Worm (Caenorhabditis elegans) whole organism, L1 larva: ENCODE measurements around the gene aqp-3.

Source experiments
- C04F5.9 ChIP-seq: sonication (generic microtip); optimal IDR thresholded peaks from 2 replicates; lab custom pipeline; 2016; ENCODE audit warnings: missing genetic modification characterization, missing compliant biosample characterization
- C16A3.4 ChIP-seq: fragments of 150-350 bp; optimal IDR thresholded peaks from 2 replicates; lab custom pipeline; 2014; ENCODE audit warnings: missing biosample characterization, missing genetic modification characterization
- Y116A8C.19 ChIP-seq: sonication (generic microtip); optimal IDR thresholded peaks from 2 replicates; lab custom pipeline; 2016; ENCODE audit warnings: missing compliant biosample characterization, missing genetic modification characterization, borderline replicate concordance
- aha-1 ChIP-seq: fragments of 150-350 bp; optimal IDR thresholded peaks from 2 replicates; lab custom pipeline; 2014; ENCODE audit warnings: missing biosample characterization, missing genetic modification characterization
- alr-1 ChIP-seq: fragments of 200-800 bp; sonication (Bioruptor generic); optimal IDR thresholded peaks from 2 replicates; lab custom pipeline; 2018; ENCODE audit warnings: borderline replicate concordance, mild to moderate bottlenecking, missing genetic modification characterization, missing compliant biosample characterization
- ceh-82 ChIP-seq, 3 experiments: fragments of 150-350 bp in 1 of 3; sonication (generic microtip) in 2 of 3; optimal IDR thresholded peaks; 2 replicates each; lab custom pipeline; 2014 to 2017; ENCODE audit warnings: missing biosample characterization in 3 of 3, missing genetic modification characterization in 3 of 3
- ceh-88 ChIP-seq: fragments of 200-800 bp; sonication (Bioruptor generic); IDR thresholded peaks from 2 replicates; pipeline ENCODE4 v1.3.6; 2022; ENCODE audit warnings: missing genetic modification characterization, missing compliant biosample characterization
- ceh-90 ChIP-seq: sonication (generic microtip); optimal IDR thresholded peaks from 2 replicates; lab custom pipeline; 2016; ENCODE audit warnings: missing genetic modification characterization, missing compliant biosample characterization
- ces-1 ChIP-seq: fragments of 150-350 bp; optimal IDR thresholded peaks from 2 replicates; lab custom pipeline; 2014; ENCODE audit warnings: missing biosample characterization, missing genetic modification reagents, missing genetic modification characterization
- efl-1 ChIP-seq, 4 experiments: fragments of 150-350 bp; optimal IDR thresholded peaks in 3 of 4; peaks in 1 of 4; 1 replicate in 1 of 4; 2 replicates in 3 of 4; lab custom pipeline; 2014; ENCODE audit warnings: missing biosample characterization in 2 of 4, missing genetic modification characterization in 2 of 4, missing genetic modification reagents in 2 of 4
- egl-13 ChIP-seq: sonication (generic microtip); optimal IDR thresholded peaks from 2 replicates; lab custom pipeline; 2016; ENCODE audit warnings: missing genotype, missing genetic modification reagents, missing genetic modification characterization, missing compliant biosample characterization
- elt-3 ChIP-seq, 6 experiments: fragments of 150-350 bp in 1 of 6; sonication (generic microtip); optimal IDR thresholded peaks; 2 replicates each; lab custom pipeline; 2017 to 2018; ENCODE audit warnings: missing biosample characterization in 6 of 6, missing genetic modification characterization in 6 of 6, inconsistent platforms in 1 of 6
- ets-5 ChIP-seq: fragments of 200-800 bp; sonication (Bioruptor generic); IDR thresholded peaks from 2 replicates; pipeline ENCODE4 v1.3.6; 2022; ENCODE audit warnings: missing genetic modification characterization, missing compliant biosample characterization
- fkh-4 ChIP-seq: sonication (generic microtip); optimal IDR thresholded peaks from 2 replicates; lab custom pipeline; 2016; ENCODE audit warnings: missing compliant biosample characterization, missing genetic modification characterization, borderline replicate concordance
- fkh-8 ChIP-seq: sonication (generic microtip); optimal IDR thresholded peaks from 2 replicates; lab custom pipeline; 2016; ENCODE audit warnings: mild to moderate bottlenecking, missing genetic modification characterization, missing compliant biosample characterization
- fos-1 ChIP-seq: fragments of 150-350 bp; optimal IDR thresholded peaks from 2 replicates; lab custom pipeline; 2014; ENCODE audit warnings: missing biosample characterization, missing genetic modification characterization
- hlh-17 ChIP-seq: fragments of 200-800 bp; sonication (Bioruptor generic); optimal IDR thresholded peaks from 2 replicates; lab custom pipeline; 2018; ENCODE audit warnings: missing genetic modification characterization, mild to moderate bottlenecking, missing compliant biosample characterization, moderate library complexity, borderline replicate concordance
- hlh-4 ChIP-seq: sonication (generic microtip); optimal IDR thresholded peaks from 2 replicates; lab custom pipeline; 2016; ENCODE audit warnings: mild to moderate bottlenecking, missing genetic modification characterization, missing compliant biosample characterization
- hpl-2 ChIP-seq: fragments of 150-350 bp; optimal IDR thresholded peaks from 2 replicates; lab custom pipeline; 2014; ENCODE audit warnings: missing biosample characterization, missing genetic modification reagents, missing genetic modification characterization
- lin-13 ChIP-seq: fragments of 150-350 bp; optimal IDR thresholded peaks from 2 replicates; lab custom pipeline; 2014; ENCODE audit warnings: missing biosample characterization, missing genetic modification reagents, missing genetic modification characterization
- lin-15B ChIP-seq: fragments of 150-350 bp; sonication (generic microtip); optimal IDR thresholded peaks from 3 replicates; lab custom pipeline; 2014; ENCODE audit warnings: missing biosample characterization, missing genetic modification characterization
- lin-35 ChIP-seq, 2 experiments: fragments of 150-350 bp; optimal IDR thresholded peaks; 2 replicates each; lab custom pipeline; 2014; ENCODE audit warnings: missing biosample characterization in 2 of 2, missing genetic modification characterization in 2 of 2, missing genetic modification reagents in 2 of 2
- lir-3 ChIP-seq: sonication (generic microtip); optimal IDR thresholded peaks from 2 replicates; lab custom pipeline; 2016; ENCODE audit warnings: mild to moderate bottlenecking, missing genetic modification characterization, moderate library complexity, missing compliant biosample characterization; ENCODE audit not compliant: poor library complexity
- lsy-2 ChIP-seq, 2 experiments: fragments of 150-350 bp; optimal IDR thresholded peaks; 2 replicates each; lab custom pipeline; 2014; ENCODE audit warnings: missing biosample characterization in 2 of 2, missing genetic modification characterization in 2 of 2
- mdl-1 ChIP-seq, 2 experiments: fragments of 150-350 bp; optimal IDR thresholded peaks; 2 replicates each; lab custom pipeline; 2014 to 2017; ENCODE audit warnings: missing biosample characterization in 2 of 2, missing genetic modification characterization in 2 of 2, inconsistent platforms in 1 of 2
- mep-1 ChIP-seq: fragments of 150-350 bp; optimal IDR thresholded peaks from 2 replicates; lab custom pipeline; 2014; ENCODE audit warnings: missing biosample characterization, missing genetic modification characterization
- nhr-11 ChIP-seq: fragments of 150-350 bp; optimal IDR thresholded peaks from 2 replicates; lab custom pipeline; 2014; ENCODE audit warnings: missing biosample characterization, missing genetic modification characterization
- nhr-19 ChIP-seq: fragments of 200-800 bp; sonication (Bioruptor generic); conservative IDR thresholded peaks from 2 replicates; pipeline ENCODE4 v1.3.6; 2022; ENCODE audit warnings: missing genetic modification characterization, missing compliant biosample characterization
- nhr-237 ChIP-seq: fragments of 150-350 bp; optimal IDR thresholded peaks from 2 replicates; lab custom pipeline; 2014; ENCODE audit warnings: missing biosample characterization, missing genetic modification characterization
- nhr-47 ChIP-seq: sonication (generic microtip); optimal IDR thresholded peaks from 2 replicates; lab custom pipeline; 2016; ENCODE audit warnings: mild to moderate bottlenecking, missing genetic modification characterization, moderate library complexity, missing compliant biosample characterization
- nhr-71 ChIP-seq: sonication (generic microtip); optimal IDR thresholded peaks from 2 replicates; lab custom pipeline; 2016; ENCODE audit warnings: mild to moderate bottlenecking, missing genetic modification characterization, moderate library complexity, missing compliant biosample characterization
- nhr-76 ChIP-seq: sonication (generic microtip); optimal IDR thresholded peaks from 2 replicates; lab custom pipeline; 2017; ENCODE audit warnings: missing biosample characterization, missing genetic modification characterization
- nhr-84 ChIP-seq: sonication (generic microtip); optimal IDR thresholded peaks from 2 replicates; lab custom pipeline; 2017; ENCODE audit warnings: missing biosample characterization, missing genetic modification characterization
- nhr-85 ChIP-seq: sonication (generic microtip); peaks from one replicate; lab custom pipeline; 2016; ENCODE audit warnings: missing genetic modification characterization, inconsistent platforms, missing compliant biosample characterization
- nhr-90 ChIP-seq: sonication (generic microtip); optimal IDR thresholded peaks from 2 replicates; lab custom pipeline; 2016; ENCODE audit warnings: mild to moderate bottlenecking, missing genetic modification characterization, missing compliant biosample characterization; ENCODE audit not compliant: poor library complexity
- pag-3 ChIP-seq: sonication (generic microtip); optimal IDR thresholded peaks from 2 replicates; lab custom pipeline; 2017; ENCODE audit warnings: missing genetic modification characterization, mild to moderate bottlenecking, missing compliant biosample characterization, antibody characterized with exemption, borderline replicate concordance; ENCODE audit not compliant: insufficient read depth
- pqm-1 ChIP-seq: sonication (generic microtip); optimal IDR thresholded peaks from 3 replicates; lab custom pipeline; 2017; ENCODE audit warnings: missing biosample characterization, missing genetic modification characterization
- rnt-1 ChIP-seq: sonication (generic microtip); optimal IDR thresholded peaks from 2 replicates; lab custom pipeline; 2016; ENCODE audit warnings: mild to moderate bottlenecking, missing genetic modification characterization, moderate library complexity, missing compliant biosample characterization
- skn-1 ChIP-seq: fragments of 150-350 bp; optimal IDR thresholded peaks from 2 replicates; lab custom pipeline; 2014; ENCODE audit warnings: missing biosample characterization, missing genetic modification characterization
- snpc-4 ChIP-seq: fragments of 150-350 bp; optimal IDR thresholded peaks from 2 replicates; lab custom pipeline; 2014; ENCODE audit warnings: missing biosample characterization, missing genetic modification characterization
- snu-23 ChIP-seq: sonication (generic microtip); optimal IDR thresholded peaks from 2 replicates; lab custom pipeline; 2016; ENCODE audit warnings: missing genetic modification characterization, missing compliant biosample characterization
- sox-4 ChIP-seq: sonication (generic microtip); optimal IDR thresholded peaks from 2 replicates; lab custom pipeline; 2016; ENCODE audit warnings: missing genetic modification characterization, missing compliant biosample characterization
- sup-37 ChIP-seq: fragments of 200-800 bp; sonication (Bioruptor generic); optimal IDR thresholded peaks from 2 replicates; lab custom pipeline; 2018; ENCODE audit warnings: mild to moderate bottlenecking, missing genetic modification characterization, missing compliant biosample characterization
- tbx-2 ChIP-seq: sonication (generic microtip); optimal IDR thresholded peaks from 2 replicates; lab custom pipeline; 2016; ENCODE audit warnings: missing genetic modification characterization, missing compliant biosample characterization
- tlp-1 ChIP-seq: fragments of 150-350 bp; optimal IDR thresholded peaks from 2 replicates; lab custom pipeline; 2014; ENCODE audit warnings: missing biosample characterization, missing genetic modification characterization
- unc-62 ChIP-seq: fragments of 150-350 bp; optimal IDR thresholded peaks from 2 replicates; lab custom pipeline; 2014; ENCODE audit warnings: missing biosample characterization, missing genetic modification reagents, missing genetic modification characterization
- unc-86 ChIP-seq: sonication (generic microtip); optimal IDR thresholded peaks from 2 replicates; lab custom pipeline; 2016; ENCODE audit warnings: missing genetic modification characterization, missing compliant biosample characterization
- unc-98 ChIP-seq: fragments of 200-800 bp; sonication (Bioruptor generic); IDR thresholded peaks from 2 replicates; pipeline ENCODE4 v1.3.6; 2022; ENCODE audit warnings: missing genetic modification characterization, missing compliant biosample characterization
- zag-1 ChIP-seq: fragments of 150-350 bp; optimal IDR thresholded peaks from 2 replicates; lab custom pipeline; 2014; ENCODE audit warnings: missing biosample characterization, missing genetic modification characterization
- zip-4 ChIP-seq: fragments of 200-800 bp; sonication (Bioruptor generic); optimal IDR thresholded peaks from 2 replicates; lab custom pipeline; 2018; ENCODE audit warnings: mild to moderate bottlenecking, missing genetic modification characterization, moderate library complexity, missing compliant biosample characterization
- ztf-4 ChIP-seq: fragments of 150-350 bp; optimal IDR thresholded peaks from 2 replicates; lab custom pipeline; 2014; ENCODE audit warnings: missing biosample characterization, missing genetic modification characterization

Gene aqp-3

ce11 chrIV:10935853-10936491 lies 30.3 kb downstream of the aqp-3 start, which contains the start of gene lgg-2 (continued):
- TF ChIP-seq snpc-4 (tag; lab: Kevin White, UChicago), result peak; percentile 79
- no peak for TF ChIP-seq tlp-1 (tag; lab: Kevin White, UChicago)
- TF ChIP-seq zag-1 (tag; lab: Kevin White, UChicago), result peak; percentile 61
- TF ChIP-seq nhr-11 (tag; lab: Kevin White, UChicago), result peak; percentile 96
- peak; percentile 97 for TF ChIP-seq nhr-47 (tag; lab: Kevin White, UChicago)
- peak; percentile 88 for TF ChIP-seq skn-1 (tag; lab: Kevin White, UChicago)
- peak; percentile 84 to 90 for TF ChIP-seq lin-35 (GFP tag; optimal IDR thresholded peaks at IDR 0.05; lab: Kevin White, UChicago)
- peak; percentile 89 to 92 for TF ChIP-seq efl-1 (optimal IDR thresholded peaks at IDR 0.05; lab: Kevin White, UChicago)
- TF ChIP-seq efl-1 (GFP tag; optimal IDR thresholded peaks at IDR 0.05 in 1 of 2; lab: Kevin White, UChicago), result peak; percentile 68 to 97
- TF ChIP-seq Y116A8C.19 (tag; lab: Kevin White, UChicago), result no peak
- TF ChIP-seq ceh-90 (tag; lab: Kevin White, UChicago), result no peak
- peak; percentile 99 for TF ChIP-seq tbx-2 (tag; lab: Kevin White, UChicago)
- TF ChIP-seq ceh-82 (tag; optimal IDR thresholded peaks at IDR 0.05; lab: Kevin White, UChicago), result peak; percentile 90 to 95 (median 94)
- TF ChIP-seq mdl-1 (tag; optimal IDR thresholded peaks at IDR 0.05; lab: Kevin White, UChicago), result peak; percentile 62 to 98
- peak; percentile 87 for TF ChIP-seq fos-1 (tag; lab: Kevin White, UChicago)
- no peak for TF ChIP-seq ets-5 (GFP tag; lab: Robert Waterston, UW)
- no peak for TF ChIP-seq hlh-4 (tag; lab: Kevin White, UChicago)
- peak in 4 of 6 experiments; percentile 7 to 84 (median 62) for TF ChIP-seq elt-3 (tag; optimal IDR thresholded peaks at IDR 0.05; lab: Kevin White, UChicago)
- TF ChIP-seq unc-86, result peak; percentile 96
- no peak for TF ChIP-seq alr-1 (tag; lab: Kevin White, UChicago)
- TF ChIP-seq hpl-2 (GFP tag; lab: Kevin White, UChicago), result peak; percentile 39
- peak; percentile 95 to 96 for TF ChIP-seq lsy-2 (tag; optimal IDR thresholded peaks at IDR 0.05; lab: Kevin White, UChicago)
- TF ChIP-seq rnt-1, result peak; percentile 96
- peak; percentile 99 for TF ChIP-seq snu-23 (GFP tag; lab: Kevin White, UChicago)
- peak; percentile 79 for TF ChIP-seq ceh-88 (GFP tag; lab: Robert Waterston, UW)
- peak; percentile 85 for TF ChIP-seq nhr-237 (tag; lab: Kevin White, UChicago)
- peak; percentile 98 for TF ChIP-seq ztf-4 (tag; lab: Kevin White, UChicago)
- TF ChIP-seq unc-98, result peak; percentile 29; the same call in 1 of the 2 replicates
- no peak for TF ChIP-seq ces-1 (GFP tag; lab: Kevin White, UChicago)
- TF ChIP-seq pag-3, result no peak
- peak; percentile 97 for TF ChIP-seq nhr-90 (tag; lab: Kevin White, UChicago)
- no peak for TF ChIP-seq nhr-84 (tag; lab: Kevin White, UChicago)
- TF ChIP-seq lir-3, result peak; percentile 91
- TF ChIP-seq nhr-71 (tag; lab: Kevin White, UChicago), result peak; percentile 100
- no peak for TF ChIP-seq fkh-4
- TF ChIP-seq lin-15B (tag; lab: Kevin White, UChicago), result no peak
- no peak for TF ChIP-seq hlh-17 (GFP tag; lab: Kevin White, UChicago)
- TF ChIP-seq C16A3.4, result peak; percentile 85
- peak; percentile 36 for TF ChIP-seq pqm-1 (tag; lab: Kevin White, UChicago)
- TF ChIP-seq mep-1 (tag; lab: Kevin White, UChicago), result peak; percentile 98
- TF ChIP-seq sup-37 (GFP tag; lab: Kevin White, UChicago), result peak; percentile 73
- peak; percentile 96 for TF ChIP-seq nhr-19 (GFP tag; lab: Robert Waterston, UW)
- TF ChIP-seq egl-13, result peak; percentile 92
- peak; percentile 71 for TF ChIP-seq aha-1 (tag; lab: Kevin White, UChicago)
- peak; percentile 77 for TF ChIP-seq sox-4 (tag; lab: Kevin White, UChicago)
- TF ChIP-seq C04F5.9 (tag; lab: Kevin White, UChicago), result peak; percentile 79
- peak; percentile 80 for TF ChIP-seq zip-4 (GFP tag; lab: Kevin White, UChicago)
- TF ChIP-seq nhr-85 (tag; lab: Kevin White, UChicago), result peak; percentile 99
- TF ChIP-seq unc-62 (GFP tag; lab: Kevin White, UChicago), result no peak
- peak; percentile 95 for TF ChIP-seq lin-13 (GFP tag; lab: Kevin White, UChicago)
- TF ChIP-seq fkh-8 (tag; lab: Kevin White, UChicago), result peak; percentile 92
- no peak for TF ChIP-seq nhr-76 (tag; lab: Kevin White, UChicago)
